Worm (Caenorhabditis elegans) whole organism, dauer: ENCODE results near the gene F58D12.3.
"Not testable (repeated sequence)": the region's sequence is repeated elsewhere in the genome, so short reads cannot be mapped to it uniquely, and the experiment has no call there.

Experiments used
- unc-62 ChIP-seq: sonication (generic microtip); optimal IDR thresholded peaks from 2 replicates; lab custom pipeline; 2017; ENCODE audit warnings: missing biosample characterization, missing genetic modification reagents, missing genetic modification characterization

F58D12.3 gene

DNA sequence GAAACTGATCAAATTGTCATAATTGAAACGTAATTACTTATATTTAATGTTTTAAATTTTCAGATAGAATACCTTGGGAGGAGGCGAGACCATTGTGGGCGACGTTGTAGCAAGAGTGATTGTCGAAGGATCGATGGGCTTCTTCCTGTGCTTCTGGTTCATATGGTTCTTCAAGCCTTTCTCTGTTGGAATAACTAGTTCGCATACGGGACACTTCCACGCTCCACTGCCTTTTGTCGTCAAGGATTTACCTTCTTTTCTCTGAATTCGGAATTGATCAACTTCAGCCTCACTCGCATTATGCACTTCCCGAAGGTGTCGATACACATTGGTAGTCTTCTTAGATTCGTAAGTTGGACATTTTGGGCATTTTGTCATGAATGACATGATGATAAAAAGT, 8.4 kb upstream of the F58D12.3 start, which contains the start of gene F58D12.1:
Gene F58D12.1, plus strand, starts transcription at position 301 of the 400 bp plus-strand sequence.
- TF ChIP-seq unc-62, result not testable (repeated sequence)

DNA sequence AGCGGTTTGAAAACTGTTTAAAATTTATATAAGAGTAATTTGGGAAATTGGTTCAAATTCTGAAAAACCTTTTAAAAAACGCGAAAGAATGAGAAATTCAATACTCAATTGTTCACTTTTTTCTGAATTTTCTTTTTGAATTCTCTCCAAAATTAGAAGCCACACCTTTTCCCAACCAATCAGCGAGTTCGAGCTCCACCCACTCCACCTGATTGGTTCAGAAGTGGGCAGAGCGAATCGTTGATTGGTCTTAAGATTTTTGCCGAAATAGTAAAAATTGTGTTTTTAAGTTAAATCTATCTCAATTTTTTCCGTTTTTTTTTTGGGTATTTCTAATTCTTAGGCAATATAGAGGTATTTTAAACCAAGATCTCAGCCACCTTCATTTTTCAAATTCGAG, 6.3 kb downstream of the F58D12.3 start:
- TF ChIP-seq unc-62, result no peak

DNA sequence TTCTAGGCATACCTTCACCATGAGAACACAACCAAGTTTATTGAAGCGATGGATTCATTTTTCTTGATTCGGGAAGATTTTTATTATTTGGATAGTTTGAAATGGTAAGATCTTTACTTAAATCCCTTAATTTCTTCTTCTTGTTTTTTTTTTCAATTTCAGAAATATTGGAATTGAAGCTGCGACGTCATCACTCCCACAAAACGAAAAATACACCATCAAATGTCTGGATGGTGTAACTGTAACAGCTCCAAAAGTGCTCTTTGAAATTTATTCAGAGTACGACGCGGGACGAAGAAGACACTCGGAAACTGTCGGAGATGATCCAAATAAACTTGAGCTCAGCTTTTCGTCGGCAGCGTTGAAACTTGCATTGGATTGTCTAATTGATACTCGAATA, 6.8 kb downstream of the F58D12.3 start, which contains the start of gene D1086.21:
Gene D1086.21, plus strand, starts transcription at position 301 of the 400 bp plus-strand sequence.
- TF ChIP-seq unc-62, result no peak

DNA sequence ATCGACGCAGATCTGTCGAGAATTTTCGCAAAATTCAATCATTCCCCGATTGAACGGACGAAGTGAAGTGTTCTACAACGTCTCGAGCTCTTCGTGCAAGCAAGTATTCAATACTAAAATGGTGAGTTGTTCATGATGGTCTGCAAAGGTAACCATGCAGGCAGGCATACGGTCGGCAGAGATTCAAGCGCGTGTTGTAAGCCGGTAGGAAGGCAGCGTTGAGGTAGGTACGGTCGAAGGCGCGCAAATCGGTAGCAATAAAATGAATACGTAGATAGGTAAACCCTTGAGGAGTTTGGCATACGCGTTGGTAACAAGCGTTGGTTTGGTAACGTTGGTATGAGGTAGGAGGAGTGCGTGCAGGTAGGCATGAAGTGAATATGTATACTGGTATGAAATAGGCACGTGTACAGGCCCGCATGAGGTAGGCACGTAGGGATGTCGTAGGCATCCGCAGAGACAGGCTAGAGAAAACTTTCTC, 10.2 kb downstream of the F58D12.3 start, which contains the start of gene D1086.17:
Gene D1086.17, plus strand, starts transcription at position 51 of the 481 bp plus-strand sequence.
- TF ChIP-seq unc-62, result no peak

DNA sequence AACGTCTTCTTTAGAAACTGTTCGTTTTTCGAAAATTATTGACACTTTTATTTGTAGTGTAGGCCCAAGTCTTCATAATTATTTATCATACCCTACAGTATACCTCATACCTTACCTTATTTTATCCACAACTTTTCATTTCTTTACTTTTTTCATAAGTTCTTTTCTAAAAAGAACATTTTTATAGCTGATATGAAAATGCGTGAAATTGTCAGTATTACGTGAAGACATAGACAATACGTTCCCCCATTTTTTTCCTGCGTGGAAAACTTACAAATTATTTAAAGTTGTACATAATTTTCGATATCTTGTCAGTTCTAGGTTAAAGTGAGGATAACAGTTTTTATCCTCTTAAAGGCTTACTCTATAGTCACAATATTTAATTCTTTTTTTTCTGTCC, 12.3 kb downstream of the F58D12.3 start:
- TF ChIP-seq unc-62, result no peak

DNA sequence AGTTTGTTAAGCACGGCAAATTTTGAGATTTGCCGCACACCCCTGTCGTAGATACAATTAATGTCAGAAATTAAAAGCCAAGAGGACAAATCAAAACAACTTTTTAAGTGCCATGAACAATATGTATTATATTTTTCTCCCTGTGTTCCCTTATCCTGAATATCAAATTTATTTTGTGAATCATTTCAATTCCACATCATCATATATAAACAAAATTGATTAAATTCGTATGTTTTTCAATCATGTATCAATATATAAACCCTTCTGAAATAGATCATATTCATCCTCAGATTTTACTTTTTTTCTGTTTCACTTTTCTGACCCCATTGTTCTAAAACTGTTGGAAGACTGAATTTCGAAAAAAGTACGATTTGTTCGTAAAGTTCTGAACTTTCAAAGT, 16.5 kb downstream of the F58D12.3 start, which contains the start of gene D1086.11:
Gene D1086.11, plus strand, starts transcription at position 301 of the 400 bp plus-strand sequence.
- TF ChIP-seq unc-62, result no peak

DNA sequence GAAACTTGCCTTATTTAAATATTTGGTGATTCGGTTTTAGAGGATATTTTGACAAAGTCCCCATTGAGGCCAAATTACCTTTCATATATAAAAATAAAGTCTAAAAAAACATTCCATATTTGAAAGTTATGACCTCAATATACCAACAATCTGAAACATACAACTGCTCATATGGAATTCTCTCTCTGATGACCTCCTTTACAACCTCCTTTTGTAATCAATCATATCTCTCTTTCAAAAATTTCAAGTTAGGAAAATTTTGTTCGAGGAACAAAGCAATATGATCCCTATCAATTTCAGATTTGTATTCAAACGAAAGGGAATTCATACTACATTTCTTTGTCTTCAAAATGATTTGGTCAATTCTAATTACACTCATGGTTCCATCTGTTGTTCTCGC, 21.9 kb downstream of the F58D12.3 start, which contains the start of gene D1086.6:
Gene D1086.6, plus strand, starts transcription at position 301 of the 400 bp plus-strand sequence.
- no peak for TF ChIP-seq unc-62

DNA sequence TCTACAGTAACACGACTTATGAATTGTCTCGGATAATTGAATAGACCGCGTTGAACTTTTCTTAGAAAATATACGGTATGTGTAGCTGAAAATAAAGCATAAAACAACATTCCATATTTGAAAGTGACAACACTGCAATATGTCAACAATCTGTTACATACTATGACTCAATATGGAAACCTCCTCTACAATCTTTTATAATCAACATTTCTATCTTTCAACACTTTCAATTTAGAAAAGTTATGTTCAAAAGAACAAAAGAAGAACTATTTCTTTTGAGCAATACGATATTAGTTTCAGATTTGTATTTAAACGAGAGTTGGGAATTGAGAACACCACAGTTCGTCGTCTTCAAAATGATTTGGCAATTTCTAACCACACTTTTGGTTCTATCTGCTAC, 24.8 kb downstream of the F58D12.3 start, which contains the start of gene D1086.10:
Gene D1086.10, plus strand, starts transcription at position 301 of the 400 bp plus-strand sequence.
- no peak for TF ChIP-seq unc-62

DNA sequence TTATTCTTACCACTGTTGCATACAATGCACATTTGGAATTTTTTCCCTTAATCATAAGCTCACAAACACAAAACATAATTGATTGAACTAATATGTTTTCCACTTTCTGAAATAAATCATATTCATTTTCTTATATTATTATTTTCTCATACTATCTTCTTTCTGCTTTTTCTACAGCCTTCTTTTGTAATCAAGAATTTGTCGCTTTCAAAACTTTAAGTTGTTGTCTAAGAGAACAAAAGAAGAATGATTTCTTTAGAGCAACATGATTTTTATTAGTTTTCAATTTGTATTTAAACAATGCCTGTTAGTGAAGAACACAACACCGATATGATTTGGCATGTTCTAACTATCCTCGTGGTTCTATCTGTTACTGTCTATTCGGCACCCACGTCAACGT, 26.3 kb downstream of the F58D12.3 start, which contains the start of gene D1086.7:
Gene D1086.7, plus strand, starts transcription at position 301 of the 400 bp plus-strand sequence.
- no peak for TF ChIP-seq unc-62

DNA sequence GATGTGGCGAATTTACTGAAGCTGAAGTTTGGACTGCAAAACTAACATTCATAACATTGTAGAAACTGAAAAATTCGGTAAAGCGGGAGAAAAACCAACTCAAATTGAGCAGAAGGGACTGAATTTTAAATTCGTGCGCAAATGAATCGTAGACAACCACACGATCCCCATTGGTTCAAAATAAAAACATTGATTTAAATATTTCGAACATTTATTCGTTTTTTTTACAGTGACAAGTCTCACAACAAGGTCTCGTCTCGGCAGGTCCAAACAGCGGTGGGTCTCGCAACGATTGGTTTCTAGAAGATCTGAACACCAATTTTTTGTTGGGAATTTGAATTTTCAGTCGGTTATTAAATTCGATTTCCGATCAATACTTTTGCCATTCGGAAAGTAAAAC, 27.9 kb downstream of the F58D12.3 start, which contains the start of gene D1086.18:
Gene D1086.18, plus strand, starts transcription at position 301 of the 400 bp plus-strand sequence.
- no peak for TF ChIP-seq unc-62

DNA sequence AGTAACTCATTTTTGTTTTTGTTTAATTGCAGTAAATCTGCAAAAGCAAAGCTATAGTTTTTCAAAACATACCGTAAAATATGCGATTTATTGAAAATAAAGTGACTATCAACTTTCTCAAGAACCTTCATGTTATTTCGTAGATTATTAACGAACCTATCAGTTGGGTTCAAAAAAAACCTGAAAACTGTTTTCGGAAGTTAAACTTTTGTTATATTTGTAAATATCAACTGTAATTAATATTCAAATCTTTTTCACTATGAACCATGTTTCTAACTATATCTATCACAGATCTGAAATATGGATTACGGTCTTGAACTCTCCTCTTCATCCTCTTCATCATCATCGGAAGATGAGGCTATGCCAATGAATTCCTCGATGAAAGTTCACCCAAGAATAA, 30.4 kb downstream of the F58D12.3 start, which contains the start of gene D1086.19:
Gene D1086.19, plus strand, starts transcription at position 301 of the 400 bp plus-strand sequence.
- no peak for TF ChIP-seq unc-62

DNA sequence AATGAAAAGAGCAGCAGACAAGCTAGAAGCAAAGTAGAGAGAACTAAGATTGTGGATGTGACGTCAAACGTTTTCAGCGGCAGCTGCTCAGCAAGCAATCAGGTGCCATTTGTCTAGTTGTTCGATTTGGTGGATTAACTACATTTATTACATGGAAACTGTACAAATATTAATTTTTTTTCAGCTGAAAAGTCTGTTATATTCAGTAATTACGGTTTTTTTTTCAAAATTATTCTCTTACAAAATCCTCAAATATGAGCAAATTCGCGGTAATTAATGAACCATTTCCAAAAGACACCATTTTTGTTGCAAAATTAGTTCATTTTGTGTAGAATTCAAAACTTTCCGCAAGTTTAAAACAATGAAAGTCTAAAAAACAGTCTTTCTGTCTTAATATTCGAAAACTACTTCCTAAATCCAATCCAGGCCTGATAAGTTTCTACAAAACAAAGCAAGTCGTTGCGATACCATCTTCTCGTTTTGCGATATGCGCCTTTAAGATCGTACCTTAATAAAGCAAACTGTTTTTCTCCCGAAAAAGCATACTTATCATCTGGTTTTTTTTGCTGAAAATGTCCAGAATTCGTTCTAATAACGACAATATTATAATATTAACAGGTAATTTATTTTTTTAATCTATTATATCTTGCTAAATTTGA, 32.8 kb downstream of the F58D12.3 start, which contains the start of the genes D1086.5 and him-5:
Gene D1086.5, minus strand, starts transcription at position 51 of the 659 bp plus-strand sequence.
Gene him-5, plus strand, starts transcription at position 118 of the 659 bp plus-strand sequence.
- no peak for TF ChIP-seq unc-62

DNA sequence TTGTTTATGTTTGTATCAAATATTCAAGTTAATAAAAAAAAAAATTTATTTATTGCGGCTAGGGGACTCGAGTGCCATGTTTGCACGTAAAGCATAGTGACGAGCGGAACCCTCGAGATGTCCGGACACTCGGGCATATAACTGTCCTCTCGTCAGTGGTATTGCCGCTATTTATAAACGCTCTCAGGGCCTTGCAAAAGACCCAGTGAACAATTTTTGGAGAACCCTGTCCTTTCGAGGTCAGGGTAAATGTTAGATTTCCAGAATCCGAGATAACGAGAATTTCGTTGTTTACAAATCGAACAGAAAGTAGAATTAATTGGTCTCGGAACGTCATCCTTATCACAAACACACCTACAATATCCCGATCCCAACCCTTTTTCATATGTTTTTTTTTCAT, 34.8 kb downstream of the F58D12.3 start, which contains the start of gene D1086.3:
Gene D1086.3, plus strand, starts transcription at position 390 of the 400 bp plus-strand sequence.
- no peak for TF ChIP-seq unc-62

DNA sequence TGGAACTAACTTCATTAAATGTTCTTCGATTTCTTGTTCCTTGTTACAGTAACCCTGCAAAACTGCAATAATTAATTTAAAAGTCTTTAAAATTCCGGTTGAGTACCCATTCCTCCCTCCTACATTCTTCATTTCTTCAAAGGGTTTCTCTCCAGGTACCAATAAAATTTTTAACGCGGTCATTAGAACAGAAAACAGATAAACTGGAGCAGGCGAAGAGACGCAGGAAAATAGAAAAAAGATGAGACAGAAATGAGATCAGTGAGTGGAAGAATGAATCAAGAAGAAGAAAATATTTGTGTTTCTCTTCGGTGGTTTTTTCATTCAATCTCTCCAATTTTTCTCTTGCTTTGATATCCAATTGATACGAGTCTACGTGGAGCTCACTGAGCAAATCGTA, 36.2 kb downstream of the F58D12.3 start, which contains the start of gene D1086.8:
Gene D1086.8, plus strand, starts transcription at position 301 of the 400 bp plus-strand sequence.
- TF ChIP-seq unc-62, result no peak

DNA sequence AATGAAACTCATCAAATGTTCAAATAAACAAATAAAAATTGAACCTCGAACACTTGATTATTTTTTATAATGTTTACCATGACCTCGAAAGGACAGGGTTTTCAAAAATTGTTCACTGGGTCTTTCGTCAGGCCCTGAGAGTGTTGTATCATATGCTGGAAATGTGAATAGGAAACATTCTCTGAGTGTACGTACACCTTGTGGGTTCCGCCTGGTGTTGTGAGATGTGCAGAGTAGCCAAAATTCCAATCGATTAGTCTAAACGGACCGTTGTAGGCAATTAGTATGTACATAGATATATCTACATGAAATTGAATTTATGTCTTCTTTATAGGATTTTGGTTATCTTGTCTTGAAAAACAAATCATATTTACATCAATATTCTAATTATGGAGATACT, 36.9 kb downstream of the F58D12.3 start:
- no peak for TF ChIP-seq unc-62

DNA sequence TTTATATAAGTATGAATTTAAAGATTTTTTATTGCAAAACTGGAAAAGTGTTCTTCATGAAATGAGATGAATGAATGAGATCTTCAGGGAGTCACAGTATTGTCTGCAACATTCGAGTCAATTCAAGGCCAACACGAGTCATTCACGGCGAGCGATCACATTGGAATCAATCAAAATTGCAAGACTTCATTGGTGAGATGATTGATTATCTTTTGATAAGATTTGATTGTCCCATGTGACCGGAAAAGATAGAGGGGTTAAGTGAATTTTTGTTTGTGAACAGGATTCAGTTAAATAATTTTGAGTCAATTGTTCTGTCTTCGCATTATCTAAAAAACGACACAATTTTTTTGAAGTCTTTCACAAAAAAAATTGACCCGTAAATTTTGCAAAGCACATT, 37.3 kb downstream of the F58D12.3 start:
- no peak for TF ChIP-seq unc-62

DNA sequence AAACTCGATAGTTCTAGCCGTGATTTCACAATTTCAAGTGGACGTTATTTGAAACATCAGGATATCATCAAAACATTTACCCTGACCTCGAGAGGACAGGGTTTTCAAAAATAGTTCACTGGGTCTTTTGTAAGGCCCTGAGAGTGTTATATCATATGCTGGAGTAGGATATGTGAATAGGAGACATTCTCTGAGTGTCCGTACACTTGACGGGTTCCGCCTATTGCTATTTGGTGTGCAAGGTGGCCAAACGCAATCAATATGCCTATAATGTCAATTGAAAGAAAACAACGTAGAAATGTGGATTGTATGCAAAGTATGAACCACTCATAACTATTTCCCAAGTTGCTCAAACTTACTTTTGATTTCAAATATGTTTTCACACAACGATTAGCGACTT, 39.7 kb downstream of the F58D12.3 start:
- no peak for TF ChIP-seq unc-62
